Fruit fly (Drosophila melanogaster) whole organism, embryonic: ENCODE measurements around the gene isoQC.

ENCODE experiments used
- Abd-B ChIP-seq: fragments of 200-800 bp; sonication (Bioruptor generic); optimal IDR thresholded peaks from 2 replicates; lab custom pipeline; 2018; ENCODE audit warnings: missing biosample characterization, mild to moderate bottlenecking, missing genetic modification characterization, moderate library complexity
- BtbVII ChIP-seq: fragments of 200-800 bp; sonication (Bioruptor generic); optimal IDR thresholded peaks from 3 replicates; lab custom pipeline; 2017; ENCODE audit warnings: missing biosample characterization, mild to moderate bottlenecking, missing genetic modification characterization
- CG10147 ChIP-seq: fragments of 200-800 bp; sonication (Bioruptor generic); optimal IDR thresholded peaks from 2 replicates; lab custom pipeline; 2019; ENCODE audit warnings: missing biosample characterization, mild to moderate bottlenecking, missing genetic modification characterization, moderate library complexity
- CG10366 ChIP-seq: fragments of 200-800 bp; sonication (Bioruptor generic); IDR thresholded peaks from 2 replicates; pipeline ENCODE4 v1.3.6; 2022; ENCODE audit warnings: missing biosample characterization, missing genetic modification characterization
- CG12071 ChIP-seq: fragments of 200-800 bp; sonication (Bioruptor generic); optimal IDR thresholded peaks from 3 replicates; lab custom pipeline; 2018; ENCODE audit warnings: missing biosample characterization, mild to moderate bottlenecking, missing genetic modification characterization
- CG13296 ChIP-seq: fragments of 200-800 bp; sonication (Bioruptor generic); optimal IDR thresholded peaks from 3 replicates; lab custom pipeline; 2018; ENCODE audit warnings: missing biosample characterization, mild to moderate bottlenecking, missing genetic modification characterization
- CG14710 ChIP-seq: fragments of 200-800 bp; sonication (Bioruptor generic); optimal IDR thresholded peaks from 3 replicates; lab custom pipeline; 2019; ENCODE audit warnings: missing biosample characterization, mild to moderate bottlenecking, missing genetic modification characterization, moderate library complexity
- CG16815 ChIP-seq: fragments of 200-800 bp; sonication (Bioruptor generic); optimal IDR thresholded peaks from 3 replicates; lab custom pipeline; 2017; ENCODE audit warnings: missing biosample characterization, mild to moderate bottlenecking, missing genetic modification characterization
- CG17328 ChIP-seq: fragments of 200-800 bp; sonication (Bioruptor generic); IDR thresholded peaks from 2 replicates; pipeline ENCODE4 v1.3.6; 2022; ENCODE audit warnings: missing biosample characterization, missing genetic modification characterization
- CG17385 ChIP-seq: fragments of 200-800 bp; sonication (Bioruptor generic); optimal IDR thresholded peaks from 3 replicates; lab custom pipeline; 2018; ENCODE audit warnings: missing biosample characterization, mild to moderate bottlenecking, missing genetic modification characterization
- CG17612 ChIP-seq: fragments of 200-800 bp; sonication (Bioruptor generic); IDR thresholded peaks from 2 replicates; pipeline ENCODE4 v1.3.6; 2022; ENCODE audit warnings: missing biosample characterization, missing genetic modification characterization
- CG18476 ChIP-seq: fragments of 200-800 bp; sonication (Bioruptor generic); optimal IDR thresholded peaks from 2 replicates; lab custom pipeline; 2016; ENCODE audit warnings: missing biosample characterization, mild to moderate bottlenecking, missing genetic modification characterization
- CG2712 ChIP-seq: fragments of 200-800 bp; optimal IDR thresholded peaks from 3 replicates; lab custom pipeline; 2019; ENCODE audit warnings: missing biosample characterization, mild to moderate bottlenecking, missing genetic modification characterization, moderate library complexity
- CG2889 ChIP-seq: fragments of 200-800 bp; sonication (Bioruptor generic); IDR thresholded peaks from 3 replicates; pipeline ENCODE4 v1.3.6; 2022; ENCODE audit warnings: missing biosample characterization, missing genetic modification characterization
- CG34376 ChIP-seq: fragments of 200-800 bp; sonication (Bioruptor generic); optimal IDR thresholded peaks from 2 replicates; lab custom pipeline; 2018; ENCODE audit warnings: missing biosample characterization, mild to moderate bottlenecking, missing genetic modification characterization
- CG3995 ChIP-seq: fragments of 200-800 bp; sonication (Bioruptor generic); optimal IDR thresholded peaks from 3 replicates; lab custom pipeline; 2016; ENCODE audit warnings: missing biosample characterization, missing genetic modification characterization
- CG4617 ChIP-seq: fragments of 200-800 bp; sonication (Bioruptor generic); optimal IDR thresholded peaks from 3 replicates; lab custom pipeline; 2016; ENCODE audit warnings: missing biosample characterization, missing genetic modification characterization, borderline replicate concordance
- CG9437 ChIP-seq: fragments of 200-800 bp; sonication (Bioruptor generic); optimal IDR thresholded peaks from 2 replicates; lab custom pipeline; 2018; ENCODE audit warnings: missing biosample characterization, mild to moderate bottlenecking, missing genetic modification characterization
- CG9609 ChIP-seq: fragments of 200-800 bp; sonication (Bioruptor generic); optimal IDR thresholded peaks from 3 replicates; lab custom pipeline; 2016; ENCODE audit warnings: missing biosample characterization, missing genetic modification characterization
- Camta ChIP-seq: fragments of 200-800 bp; sonication (Bioruptor generic); optimal IDR thresholded peaks from 2 replicates; lab custom pipeline; 2016; ENCODE audit warnings: missing biosample characterization, missing genetic modification characterization
- Dip2 ChIP-seq: fragments of 200-800 bp; sonication (Bioruptor generic); IDR thresholded peaks from 2 replicates; pipeline ENCODE4 v1.3.6; 2022; ENCODE audit warnings: missing biosample characterization, missing genetic modification characterization
- Dref ChIP-seq: fragments of 200-800 bp; sonication (Bioruptor generic); IDR thresholded peaks from 2 replicates; pipeline ENCODE4 v1.3.6; 2022; ENCODE audit warnings: missing biosample characterization, missing genetic modification characterization
- Ets97D ChIP-seq: fragments of 200-800 bp; sonication (Bioruptor generic); optimal IDR thresholded peaks from 3 replicates; lab custom pipeline; 2016; ENCODE audit warnings: missing biosample characterization, missing genetic modification characterization
- Hmx ChIP-seq: fragments of 200-800 bp; sonication (Bioruptor generic); optimal IDR thresholded peaks from 2 replicates; lab custom pipeline; 2016; ENCODE audit warnings: missing biosample characterization, missing genetic modification characterization
- Mad ChIP-seq: fragments of 200-800 bp; sonication (Bioruptor generic); optimal IDR thresholded peaks from 2 replicates; lab custom pipeline; 2016; ENCODE audit warnings: missing biosample characterization, missing genetic modification characterization
- Nf-YB ChIP-seq: fragments of 200-800 bp; sonication (Bioruptor generic); optimal IDR thresholded peaks from 3 replicates; lab custom pipeline; 2019; ENCODE audit warnings: missing biosample characterization, mild to moderate bottlenecking, missing genetic modification characterization, moderate library complexity
- Ptx1 ChIP-seq: fragments of 200-800 bp; sonication (Bioruptor generic); IDR thresholded peaks from 2 replicates; pipeline ENCODE4 v1.3.6; 2022; ENCODE audit warnings: missing biosample characterization, missing genetic modification characterization
- Sry-δ ChIP-seq: fragments of 200-800 bp; sonication (Bioruptor generic); optimal IDR thresholded peaks from 2 replicates; lab custom pipeline; 2016; ENCODE audit warnings: missing biosample characterization, missing genetic modification characterization
- ash1 ChIP-seq: fragments of 200-800 bp; sonication (Bioruptor generic); optimal IDR thresholded peaks from 2 replicates; lab custom pipeline; 2018; ENCODE audit warnings: missing biosample characterization, mild to moderate bottlenecking, missing genetic modification characterization
- bab2 ChIP-seq: fragments of 200-800 bp; sonication (Bioruptor generic); optimal IDR thresholded peaks from 2 replicates; lab custom pipeline; 2016; ENCODE audit warnings: missing biosample characterization, missing genetic modification characterization
- cas ChIP-seq: fragments of 200-800 bp; sonication (Bioruptor generic); IDR thresholded peaks from 2 replicates; pipeline ENCODE4 v1.3.6; 2022; ENCODE audit warnings: missing biosample characterization, missing genetic modification characterization
- dan ChIP-seq: fragments of 200-800 bp; sonication (Bioruptor generic); IDR thresholded peaks from 2 replicates; pipeline ENCODE4 v1.3.6; 2022; ENCODE audit warnings: missing biosample characterization, missing genetic modification characterization
- fru ChIP-seq: fragments of >200 bp; optimal IDR thresholded peaks from 2 replicates; lab custom pipeline; 2017
- gt ChIP-seq: fragments of 200-800 bp; sonication (Bioruptor generic); IDR thresholded peaks from 2 replicates; pipeline ENCODE4 v1.3.6; 2022; ENCODE audit warnings: missing biosample characterization, missing genetic modification characterization
- h ChIP-seq: fragments of >200 bp; optimal IDR thresholded peaks from 2 replicates; lab custom pipeline; 2017
- hth ChIP-seq: fragments of >200 bp; optimal IDR thresholded peaks from 2 replicates; lab custom pipeline; 2017; ENCODE audit warnings: inconsistent platforms
- kni ChIP-seq: fragments of 200-800 bp; sonication (Bioruptor generic); optimal IDR thresholded peaks from 3 replicates; lab custom pipeline; 2017; ENCODE audit warnings: mild to moderate bottlenecking, missing biosample characterization, missing genetic modification reagents, missing genetic modification characterization
- lov ChIP-seq, 2 experiments: fragments of 200-800 bp in 1 of 2; fragments of >200 bp in 1 of 2; sonication (Bioruptor generic) in 1 of 2; IDR thresholded peaks in 1 of 2; optimal IDR thresholded peaks in 1 of 2; 2 replicates in 1 of 2; 3 replicates in 1 of 2; pipeline versions ENCODE4 v1.3.6 to Lab custom; 2017 to 2022; ENCODE audit warnings: missing biosample characterization in 1 of 2, missing genetic modification characterization in 1 of 2
- mam ChIP-seq: fragments of 200-800 bp; sonication (Bioruptor generic); optimal IDR thresholded peaks from 3 replicates; lab custom pipeline; 2016; ENCODE audit warnings: missing biosample characterization, missing genetic modification characterization
- nerfin-2 ChIP-seq: fragments of 200-800 bp; sonication (Bioruptor generic); IDR thresholded peaks from 2 replicates; pipeline ENCODE4 v1.3.6; 2022; ENCODE audit warnings: missing biosample characterization, missing genetic modification characterization; ENCODE audit not compliant: partially characterized antibody
- org-1 ChIP-seq: fragments of 200-800 bp; sonication (Bioruptor generic); optimal IDR thresholded peaks from 2 replicates; lab custom pipeline; 2017; ENCODE audit warnings: missing biosample characterization, missing genetic modification characterization
- peb ChIP-seq: fragments of 200-800 bp; sonication (Bioruptor generic); IDR thresholded peaks from 2 replicates; pipeline ENCODE4 v1.3.6; 2022; ENCODE audit warnings: missing biosample characterization, missing genetic modification characterization
- run ChIP-seq: fragments of 200-800 bp; sonication (Bioruptor generic); optimal IDR thresholded peaks from 3 replicates; lab custom pipeline; 2018; ENCODE audit warnings: missing biosample characterization, mild to moderate bottlenecking, missing genetic modification characterization
- sim ChIP-seq: fragments of 200-800 bp; sonication (Bioruptor generic); IDR thresholded peaks from 2 replicates; pipeline ENCODE4 v1.3.6; 2022; ENCODE audit warnings: missing biosample characterization, missing genetic modification characterization
- sr ChIP-seq: fragments of 200-800 bp; sonication (Bioruptor generic); IDR thresholded peaks from 3 replicates; pipeline ENCODE4 v1.3.6; 2022; ENCODE audit warnings: missing biosample characterization, missing genetic modification characterization
- tin ChIP-seq: fragments of 200-800 bp; sonication (Bioruptor generic); optimal IDR thresholded peaks from 3 replicates; lab custom pipeline; 2016; ENCODE audit warnings: missing biosample characterization, missing genetic modification characterization
- trh ChIP-seq: fragments of 200-800 bp; sonication (Bioruptor generic); optimal IDR thresholded peaks from 2 replicates; lab custom pipeline; 2016; ENCODE audit warnings: missing biosample characterization, missing genetic modification characterization
- ttk ChIP-seq: fragments of 200-800 bp; sonication (Bioruptor generic); IDR thresholded peaks from 2 replicates; pipeline ENCODE4 v2.1.2; 2022; ENCODE audit warnings: missing biosample characterization, missing genetic modification characterization
- unc-4 ChIP-seq: fragments of 200-800 bp; sonication (Bioruptor generic); IDR thresholded peaks from 2 replicates; pipeline ENCODE4 v1.3.6; 2022; ENCODE audit warnings: missing biosample characterization, missing genetic modification characterization; ENCODE audit not compliant: partially characterized antibody
- vfl ChIP-seq: fragments of 200-800 bp; sonication (Bioruptor generic); optimal IDR thresholded peaks from 2 replicates; lab custom pipeline; 2016; ENCODE audit warnings: missing biosample characterization, missing genetic modification characterization
- zen ChIP-seq: fragments of 200-800 bp; sonication (Bioruptor generic); optimal IDR thresholded peaks from 3 replicates; lab custom pipeline; 2018; ENCODE audit warnings: missing biosample characterization, mild to moderate bottlenecking, missing genetic modification characterization, moderate library complexity

Gene isoQC

DNA sequence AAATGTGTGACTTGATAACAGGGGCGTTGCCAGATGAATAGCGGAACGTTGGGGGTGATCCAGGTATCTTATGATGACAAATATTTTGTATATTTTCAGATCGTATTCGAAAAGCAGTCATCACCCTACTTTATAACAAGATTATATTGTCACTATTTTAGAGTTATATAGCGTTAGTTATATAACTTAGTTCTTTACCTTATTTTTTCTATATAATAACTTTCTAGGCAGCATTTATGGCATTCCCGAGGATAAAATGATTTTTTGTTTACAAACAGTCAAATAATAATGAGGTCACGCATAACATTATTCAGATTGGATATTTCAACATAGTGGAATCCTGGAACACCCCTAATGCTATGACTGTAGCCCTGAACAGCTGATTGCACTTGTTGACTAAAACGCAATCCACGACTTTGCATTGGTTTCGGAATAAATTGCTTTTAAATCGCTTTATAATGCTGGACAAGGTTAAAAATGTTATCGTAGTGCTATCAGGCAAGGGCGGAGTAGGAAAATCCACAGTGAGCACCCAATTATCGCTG lies 52.0 kb downstream of the isoQC start, which contains the start of gene Nubp2 (continued):
- TF ChIP-seq ttk (GFP tag; lab: Robert Waterston, UW) (peak; percentile 89), BtbVII (GFP tag; lab: Kevin White, UChicago) (peak; percentile 91), CG2889 (no peak; the same call in 1 of the 3 replicates), dan (GFP tag; lab: Robert Waterston, UW) (no peak), CG12071 (peak; percentile 81), CG34376 (GFP tag; lab: Kevin White, UChicago) (peak; percentile 95), Abd-B (GFP tag; lab: Kevin White, UChicago) (peak; percentile 98), Hmx (GFP tag; lab: Kevin White, UChicago) (peak; percentile 91), CG16815 (GFP tag; lab: Kevin White, UChicago) (peak; percentile 96), CG10147 (peak; percentile 95), Ptx1 (peak; percentile 94), unc-4 (GFP tag; lab: Robert Waterston, UW) (no peak), Sry-δ (GFP tag; lab: Kevin White, UChicago) (peak; percentile 71), kni (GFP tag; lab: Kevin White, UChicago) (peak; percentile 93), ash1 (GFP tag; lab: Kevin White, UChicago) (peak; percentile 64), CG17612 (GFP tag; lab: Robert Waterston, UW) (peak; percentile 84), vfl (GFP tag; lab: Kevin White, UChicago) (peak; percentile 95), CG17385 (peak; percentile 90), sr (peak; percentile 48; the same call in 1 of the 3 replicates), run (peak; percentile 84), Camta (GFP tag; lab: Kevin White, UChicago) (peak; percentile 92), Dref (GFP tag; lab: Robert Waterston, UW) (no peak), hth (lab: Kevin White, UChicago) (no peak), CG4617 (GFP tag; lab: Kevin White, UChicago) (peak; percentile 94), CG9437 (GFP tag; lab: Kevin White, UChicago) (peak; percentile 90), CG3995 (GFP tag; lab: Kevin White, UChicago) (peak; percentile 96), CG17328 (peak; percentile 81), cas (GFP tag; lab: Robert Waterston, UW) (peak; percentile 81), CG18476 (GFP tag; lab: Kevin White, UChicago) (peak; percentile 92), Dip2 (GFP tag; lab: Robert Waterston, UW) (no peak; the same call in 1 of the 2 replicates), trh (GFP tag; lab: Kevin White, UChicago) (peak; percentile 95), Nf-YB (GFP tag; lab: Kevin White, UChicago) (peak; percentile 90), bab2 (GFP tag; lab: Kevin White, UChicago) (peak; percentile 94), CG14710 (tag; lab: Kevin White, UChicago) (peak; percentile 97), org-1 (GFP tag; lab: Kevin White, UChicago) (peak; percentile 81), sim (GFP tag; lab: Robert Waterston, UW) (peak; percentile 84), CG9609 (GFP tag; lab: Kevin White, UChicago) (peak; percentile 94), nerfin-2 (GFP tag; lab: Robert Waterston, UW) (no peak), Ets97D (peak; percentile 84), h (no peak), lov (optimal IDR thresholded peaks at IDR 0.05; lab: Kevin White, UChicago) (no peak), lov (GFP tag; IDR thresholded peaks at IDR 0.05; lab: Robert Waterston, UW) (no peak), zen (peak; percentile 96), peb (GFP tag; lab: Robert Waterston, UW) (peak; percentile 83), mam (GFP tag; lab: Kevin White, UChicago) (peak; percentile 95), CG2712 (tag; lab: Kevin White, UChicago) (peak; percentile 97), Mad (GFP tag; lab: Kevin White, UChicago) (peak; percentile 95), CG13296 (peak; percentile 93), tin (GFP tag; lab: Kevin White, UChicago) (peak; percentile 97), gt (GFP tag; lab: Robert Waterston, UW) (peak; percentile 75), fru (lab: Kevin White, UChicago) (no peak), CG10366 (GFP tag; lab: Robert Waterston, UW) (peak; percentile 90)
